Worm (Caenorhabditis elegans) whole organism, midembryonic: ENCODE data around the gene F46H5.11.

Experiments used
- T22C8.4 ChIP-seq: fragments of 200-800 bp; sonication (Bioruptor generic); IDR thresholded peaks from 2 replicates; pipeline ENCODE4 v1.3.6; 2022; ENCODE audit warnings: missing genetic modification characterization, missing compliant biosample characterization
- cog-1 ChIP-seq: sonication (generic microtip); optimal IDR thresholded peaks from 2 replicates; lab custom pipeline; 2016; ENCODE audit warnings: missing genetic modification characterization, missing compliant biosample characterization
- flt-1 ChIP-seq: fragments of 200-800 bp; sonication (Bioruptor generic); IDR thresholded peaks from 2 replicates; pipeline ENCODE4 v1.3.6; 2022; ENCODE audit warnings: missing genetic modification characterization, missing compliant biosample characterization
- klf-2 ChIP-seq: fragments of 200-800 bp; sonication (Bioruptor generic); conservative IDR thresholded peaks from 2 replicates; pipeline ENCODE4 v1.3.6; 2022; ENCODE audit warnings: missing genetic modification reagents, missing genetic modification characterization, missing compliant biosample characterization
- med-1 ChIP-seq: sonication (generic microtip); optimal IDR thresholded peaks from 2 replicates; lab custom pipeline; 2017; ENCODE audit warnings: missing genetic modification characterization, mild to moderate bottlenecking, missing compliant biosample characterization, antibody characterized with exemption, missing genetic modification reagents; ENCODE audit not compliant: insufficient read depth
- ref-1 ChIP-seq: fragments of 200-800 bp; sonication (Bioruptor generic); conservative IDR thresholded peaks from 2 replicates; pipeline ENCODE4 v1.3.6; 2022; ENCODE audit warnings: missing genetic modification reagents, missing genetic modification characterization, missing compliant biosample characterization
- tab-1 ChIP-seq: fragments of 200-800 bp; sonication (Bioruptor generic); IDR thresholded peaks from 2 replicates; pipeline ENCODE4 v1.3.6; 2022; ENCODE audit warnings: missing genetic modification characterization, missing compliant biosample characterization
- ztf-23 ChIP-seq: fragments of 200-800 bp; sonication (Bioruptor generic); IDR thresholded peaks from 2 replicates; pipeline ENCODE4 v1.3.6; 2022; ENCODE audit warnings: missing genetic modification reagents, missing genetic modification characterization, missing compliant biosample characterization
- ztf-29 ChIP-seq: fragments of 200-800 bp; sonication (Bioruptor generic); IDR thresholded peaks from 2 replicates; pipeline ENCODE4 v1.3.6; 2022; ENCODE audit warnings: missing genetic modification reagents, missing genetic modification characterization, missing compliant biosample characterization

DNA sequence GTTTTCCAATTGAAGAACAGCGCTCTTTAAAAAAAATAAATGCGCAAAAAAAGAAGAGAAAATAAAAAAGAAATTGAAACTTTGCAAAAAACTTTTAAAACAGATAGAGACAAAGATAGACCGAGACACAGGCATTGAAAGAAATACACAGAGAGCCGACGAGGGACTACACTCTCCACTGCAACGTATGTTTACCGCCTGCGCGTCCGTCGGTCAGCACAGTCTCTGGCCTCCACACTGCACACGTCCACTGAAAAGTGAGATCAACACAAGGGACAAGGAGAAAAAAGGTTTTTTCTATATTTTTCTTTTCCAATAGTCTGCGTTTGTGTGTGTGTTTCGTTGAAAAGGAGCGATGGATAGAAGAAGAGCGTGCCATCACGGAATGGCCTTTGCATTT is 34.6 kb upstream of the F46H5.11 start:
- TF ChIP-seq flt-1 (GFP tag; lab: Robert Waterston, UW) (no peak), tab-1 (GFP tag; lab: Robert Waterston, UW) (no peak), T22C8.4 (GFP tag; lab: Robert Waterston, UW) (no peak), ztf-29 (no peak), ztf-23 (no peak), med-1 (GFP tag; lab: Kevin White, UChicago) (no peak), cog-1 (tag; lab: Kevin White, UChicago) (no peak), klf-2 (GFP tag; lab: Robert Waterston, UW) (no peak), ref-1 (GFP tag; lab: Robert Waterston, UW) (no peak)
